Worm (Caenorhabditis elegans) whole organism, L3 larva: ENCODE data around the gene Y50D4B.4.
A peak's percentile ranks its signal among the peaks of the same experiment; 100 is the strongest.

ENCODE experiments used
- R02D3.7 ChIP-seq: fragments of 150-350 bp; optimal IDR thresholded peaks from 2 replicates; lab custom pipeline; 2014; ENCODE audit warnings: missing biosample characterization, missing genetic modification characterization
- ZK546.5 ChIP-seq: sonication (generic microtip); optimal IDR thresholded peaks from 2 replicates; lab custom pipeline; 2017; ENCODE audit warnings: missing biosample characterization, missing genetic modification characterization
- aly-2 ChIP-seq: fragments of 150-350 bp; optimal IDR thresholded peaks from 2 replicates; lab custom pipeline; 2014; ENCODE audit warnings: missing biosample characterization, missing genetic modification characterization
- ama-1 ChIP-seq: fragments of 150-350 bp; optimal IDR thresholded peaks from 2 replicates; lab custom pipeline; 2018
- ceh-82 ChIP-seq: fragments of 150-350 bp; optimal IDR thresholded peaks from 2 replicates; lab custom pipeline; 2014; ENCODE audit warnings: missing biosample characterization, missing genetic modification characterization
- ceh-9 ChIP-seq: sonication (generic microtip); optimal IDR thresholded peaks from 2 replicates; lab custom pipeline; 2018; ENCODE audit warnings: missing biosample characterization, missing genetic modification characterization
- egl-27 ChIP-seq: sonication (generic microtip); optimal IDR thresholded peaks from 4 replicates; lab custom pipeline; 2017; ENCODE audit warnings: missing biosample characterization, missing genetic modification reagents, missing genetic modification characterization
- elt-2 ChIP-seq: sonication (generic microtip); optimal IDR thresholded peaks from 2 replicates; lab custom pipeline; 2016; ENCODE audit warnings: missing genetic modification reagents, mild to moderate bottlenecking, missing genetic modification characterization, missing compliant biosample characterization
- elt-3 ChIP-seq, 3 experiments: fragments of 150-350 bp in 1 of 3; sonication (generic microtip) in 2 of 3; optimal IDR thresholded peaks; 2 replicates in 2 of 3; 4 replicates in 1 of 3; lab custom pipeline; 2014 to 2017; ENCODE audit warnings: missing biosample characterization in 3 of 3, missing genetic modification characterization in 3 of 3
- eor-1 ChIP-seq, 2 experiments: fragments of 150-350 bp; optimal IDR thresholded peaks; 2 replicates each; lab custom pipeline; 2014 to 2018; ENCODE audit warnings: missing biosample characterization in 2 of 2, missing genetic modification characterization in 2 of 2
- fkh-2 ChIP-seq: fragments of 150-350 bp; optimal IDR thresholded peaks from 2 replicates; lab custom pipeline; 2014; ENCODE audit warnings: missing biosample characterization, missing genetic modification reagents, missing genetic modification characterization
- fos-1 ChIP-seq: fragments of 150-350 bp; optimal IDR thresholded peaks from 2 replicates; lab custom pipeline; 2014; ENCODE audit warnings: missing biosample characterization, missing genetic modification characterization
- hmg-11 ChIP-seq: sonication (generic microtip); optimal IDR thresholded peaks from 2 replicates; lab custom pipeline; 2016; ENCODE audit warnings: missing genetic modification characterization, missing compliant biosample characterization
- jun-1 ChIP-seq: fragments of 150-350 bp; optimal IDR thresholded peaks from 2 replicates; lab custom pipeline; 2014; ENCODE audit warnings: missing biosample characterization, missing genetic modification reagents, missing genetic modification characterization
- lin-15B ChIP-seq: fragments of 150-350 bp; optimal IDR thresholded peaks from 2 replicates; lab custom pipeline; 2014; ENCODE audit warnings: missing biosample characterization, missing genetic modification characterization
- lin-39 ChIP-seq: fragments of 150-350 bp; optimal IDR thresholded peaks from 2 replicates; lab custom pipeline; 2018; ENCODE audit warnings: missing biosample characterization, missing genetic modification reagents, missing genetic modification characterization
- lsy-12 ChIP-seq: sonication (generic microtip); optimal IDR thresholded peaks from 2 replicates; lab custom pipeline; 2016; ENCODE audit warnings: mild to moderate bottlenecking, missing genetic modification characterization, missing compliant biosample characterization
- mdl-1 ChIP-seq: fragments of 150-350 bp; optimal IDR thresholded peaks from 2 replicates; lab custom pipeline; 2014; ENCODE audit warnings: missing biosample characterization, missing genetic modification characterization
- mml-1 ChIP-seq: fragments of 150-350 bp; sonication (generic microtip); optimal IDR thresholded peaks from 3 replicates; lab custom pipeline; 2014; ENCODE audit warnings: missing biosample characterization, missing genetic modification characterization
- nfya-1 ChIP-seq: sonication (generic microtip); optimal IDR thresholded peaks from 2 replicates; lab custom pipeline; 2017; ENCODE audit warnings: missing genetic modification characterization, mild to moderate bottlenecking, missing compliant biosample characterization, antibody characterized with exemption, moderate library complexity; ENCODE audit not compliant: insufficient read depth
- nhr-11 ChIP-seq: fragments of 150-350 bp; optimal IDR thresholded peaks from 2 replicates; lab custom pipeline; 2014; ENCODE audit warnings: missing biosample characterization, missing genetic modification characterization
- nhr-12 ChIP-seq: fragments of 150-350 bp; optimal IDR thresholded peaks from 2 replicates; lab custom pipeline; 2014; ENCODE audit warnings: missing biosample characterization, missing genetic modification characterization
- nhr-237 ChIP-seq: fragments of 150-350 bp; optimal IDR thresholded peaks from 2 replicates; lab custom pipeline; 2014; ENCODE audit warnings: missing biosample characterization, missing genetic modification characterization
- nhr-25 ChIP-seq: sonication (generic microtip); optimal IDR thresholded peaks from 2 replicates; lab custom pipeline; 2017; ENCODE audit warnings: missing biosample characterization, missing genetic modification characterization
- nhr-28 ChIP-seq: fragments of 150-350 bp; optimal IDR thresholded peaks from 2 replicates; lab custom pipeline; 2014; ENCODE audit warnings: missing biosample characterization, missing genetic modification characterization
- nhr-43 ChIP-seq: sonication (generic microtip); optimal IDR thresholded peaks from 2 replicates; lab custom pipeline; 2016; ENCODE audit warnings: mild to moderate bottlenecking, missing genetic modification characterization, missing compliant biosample characterization; ENCODE audit not compliant: poor library complexity, severe bottlenecking
- nhr-67 ChIP-seq: fragments of 150-350 bp; optimal IDR thresholded peaks from 2 replicates; lab custom pipeline; 2014; ENCODE audit warnings: missing biosample characterization, missing genetic modification characterization
- nhr-77 ChIP-seq: fragments of 150-350 bp; optimal IDR thresholded peaks from 2 replicates; lab custom pipeline; 2014; ENCODE audit warnings: missing biosample characterization, missing genetic modification characterization
- pha-4 ChIP-seq: fragments of 150-350 bp; optimal IDR thresholded peaks from 2 replicates; lab custom pipeline; 2014; ENCODE audit warnings: missing biosample characterization, missing genetic modification reagents, missing genetic modification characterization
- pqm-1 ChIP-seq: fragments of 150-350 bp; optimal IDR thresholded peaks from 2 replicates; lab custom pipeline; 2017; ENCODE audit warnings: missing biosample characterization, missing genetic modification characterization, inconsistent platforms
- sea-2 ChIP-seq: fragments of 150-350 bp; sonication (generic microtip); optimal IDR thresholded peaks from 4 replicates; lab custom pipeline; 2014; ENCODE audit warnings: missing biosample characterization, missing genetic modification reagents, missing genetic modification characterization
- snpc-4 ChIP-seq: fragments of 150-350 bp; optimal IDR thresholded peaks from 2 replicates; lab custom pipeline; 2014; ENCODE audit warnings: missing biosample characterization, missing genetic modification characterization
- tbx-2 ChIP-seq: sonication (generic microtip); optimal IDR thresholded peaks from 2 replicates; lab custom pipeline; 2016; ENCODE audit warnings: mild to moderate bottlenecking, missing genetic modification characterization, missing compliant biosample characterization
- unc-39 ChIP-seq: sonication (generic microtip); optimal IDR thresholded peaks from 4 replicates; lab custom pipeline; 2017; ENCODE audit warnings: missing biosample characterization, missing genetic modification characterization
- zag-1 ChIP-seq: fragments of 150-350 bp; optimal IDR thresholded peaks from 2 replicates; lab custom pipeline; 2014; ENCODE audit warnings: missing biosample characterization, missing genetic modification characterization
- ztf-4 ChIP-seq: fragments of 150-350 bp; optimal IDR thresholded peaks from 2 replicates; lab custom pipeline; 2014; ENCODE audit warnings: missing biosample characterization, missing genetic modification characterization

Y50D4B.4 gene

ce11 chrV:1092359-1092758 lies at the start of gene Y50D4B.4:
Y50D4B.4 (plus strand) TSS chrV:1092659.
- TF ChIP-seq nhr-12 (tag; lab: Kevin White, UChicago) = no peak
- TF ChIP-seq R02D3.7 (tag; lab: Kevin White, UChicago) = no peak
- TF ChIP-seq tbx-2 (tag; lab: Kevin White, UChicago) = no peak
- no peak for TF ChIP-seq lin-39 (tag; lab: Kevin White, UChicago)
- TF ChIP-seq nhr-25 (tag; lab: Kevin White, UChicago) = no peak
- TF ChIP-seq unc-39 (tag; lab: Kevin White, UChicago) = no peak
- no peak for TF ChIP-seq nhr-67 (tag; lab: Kevin White, UChicago)
- TF ChIP-seq nhr-11 (tag; lab: Kevin White, UChicago) = no peak
- no peak for TF ChIP-seq hmg-11 (tag; lab: Kevin White, UChicago)
- no peak for TF ChIP-seq lsy-12 (tag; lab: Kevin White, UChicago)
- no peak for TF ChIP-seq mdl-1 (tag; lab: Kevin White, UChicago)
- no peak for TF ChIP-seq elt-3 (tag; optimal IDR thresholded peaks at IDR 0.05; lab: Kevin White, UChicago)
- TF ChIP-seq ztf-4 (tag; lab: Kevin White, UChicago) = no peak
- no peak for TF ChIP-seq nhr-28 (tag; lab: Kevin White, UChicago)
- no peak for TF ChIP-seq zag-1 (tag; lab: Kevin White, UChicago)
- TF ChIP-seq eor-1 (tag; optimal IDR thresholded peaks at IDR 0.05; lab: Kevin White, UChicago) = no peak
- no peak for TF ChIP-seq fos-1 (tag; lab: Kevin White, UChicago)
- TF ChIP-seq, all 47 proteins: peak for 0

DNA sequence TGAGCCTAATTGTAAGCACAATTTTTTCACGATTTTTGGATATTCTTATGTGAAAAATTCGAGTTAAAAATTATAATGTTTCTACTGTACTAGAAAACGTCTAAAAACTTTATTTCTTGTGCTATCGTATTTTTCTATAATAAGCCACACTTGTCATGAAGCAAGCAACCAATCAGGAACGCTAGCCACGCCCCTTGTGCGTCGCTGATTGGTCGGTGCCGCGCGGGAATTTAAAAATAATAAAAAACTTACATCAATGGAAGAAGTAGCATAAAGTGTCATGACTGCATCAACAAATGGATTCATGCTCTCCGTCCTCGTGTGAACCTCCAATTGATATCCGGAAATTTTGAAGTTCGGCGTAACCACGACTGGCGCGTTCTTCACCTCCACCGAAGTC lies 45.2 kb upstream of the Y50D4B.4 start:
- TF ChIP-seq ceh-9 = no peak
- TF ChIP-seq nfya-1 = peak; percentile 73
- no peak for TF ChIP-seq pqm-1 (tag; lab: Kevin White, UChicago)
- no peak for TF ChIP-seq ZK546.5 (tag; lab: Kevin White, UChicago)
- no peak for TF ChIP-seq ama-1 (lab: Kevin White, UChicago)
- TF ChIP-seq fos-1 (tag; lab: Kevin White, UChicago) = no peak
- no peak for TF ChIP-seq lin-15B (tag; lab: Kevin White, UChicago)
- TF ChIP-seq snpc-4 (tag; lab: Kevin White, UChicago) = no peak
- no peak for TF ChIP-seq lin-39 (tag; lab: Kevin White, UChicago)

- TF ChIP-seq fkh-2 (tag; lab: Kevin White, UChicago) (no peak), eor-1 (tag; optimal IDR thresholded peaks at IDR 0.05; lab: Kevin White, UChicago) (no peak), nhr-28 (tag; lab: Kevin White, UChicago) (no peak), sea-2 (GFP tag; lab: Kevin White, UChicago) (no peak), nhr-11 (tag; lab: Kevin White, UChicago) (no peak)
These were observed 44.0 kb upstream of the Y50D4B.4 start, which contains the start of gene nra-4 for ce11 chrV:1048482-1048881. nra-4 (minus strand) TSS chrV:1048582.

DNA sequence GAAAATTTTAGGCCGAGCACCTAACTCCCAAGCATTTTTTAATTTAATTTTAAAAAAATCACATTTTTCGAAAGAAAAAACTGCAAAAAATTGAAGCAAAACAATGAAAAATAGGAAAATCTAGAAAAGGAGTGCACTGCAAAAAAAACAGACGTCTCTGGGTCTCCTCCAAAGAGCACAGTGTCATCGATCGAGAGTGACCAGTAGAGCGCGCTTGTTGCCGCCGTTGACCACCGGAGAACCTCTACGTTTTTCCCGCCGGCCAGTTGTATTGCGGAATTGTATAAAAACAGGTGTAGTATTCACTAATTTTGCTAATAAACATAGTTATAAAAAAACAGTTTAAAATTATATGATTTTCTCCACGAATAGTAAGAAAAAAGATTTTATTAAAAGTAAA lies 43.1 kb upstream of the Y50D4B.4 start:
- peak; percentile 66 for TF ChIP-seq hmg-11 (tag; lab: Kevin White, UChicago)
- TF ChIP-seq nhr-12 (tag; lab: Kevin White, UChicago) = no peak
- TF ChIP-seq egl-27 = no peak
- TF ChIP-seq lin-15B (tag; lab: Kevin White, UChicago) = peak; percentile 45
- peak; percentile 0 for TF ChIP-seq snpc-4 (tag; lab: Kevin White, UChicago)
- peak; percentile 49 for TF ChIP-seq nfya-1
- no peak for TF ChIP-seq nhr-77 (tag; lab: Kevin White, UChicago)
- TF ChIP-seq lin-39 (tag; lab: Kevin White, UChicago) = peak; percentile 47
- TF ChIP-seq aly-2 (tag; lab: Kevin White, UChicago) = no peak
- TF ChIP-seq R02D3.7 (tag; lab: Kevin White, UChicago) = no peak

DNA sequence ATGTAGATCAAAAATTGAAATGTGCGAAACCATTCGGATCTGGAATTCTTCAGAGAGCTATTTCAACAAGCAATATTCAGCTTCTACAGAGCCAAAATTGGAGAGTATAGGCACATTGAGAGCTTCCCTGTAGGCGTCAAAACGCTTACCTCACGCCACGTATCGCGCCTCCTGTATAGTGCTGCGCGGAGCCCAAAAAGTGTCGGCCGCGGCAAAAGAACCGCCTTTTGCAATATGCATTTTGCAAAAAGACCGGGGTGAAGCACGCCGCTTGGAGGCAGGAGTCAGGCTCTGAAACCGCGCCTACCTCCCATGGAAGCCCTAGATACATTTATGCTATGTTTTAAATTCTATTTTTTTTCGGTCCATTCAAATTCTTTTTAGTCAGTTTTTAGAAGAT lies 40.8 kb upstream of the Y50D4B.4 start:
- TF ChIP-seq mml-1 (tag; lab: Kevin White, UChicago) (no peak), ceh-82 (tag; lab: Kevin White, UChicago) (no peak), lsy-12 (tag; lab: Kevin White, UChicago) (no peak), ztf-4 (tag; lab: Kevin White, UChicago) (no peak), elt-3 (tag; optimal IDR thresholded peaks at IDR 0.05; lab: Kevin White, UChicago) (no peak), elt-2 (tag; lab: Kevin White, UChicago) (no peak), fkh-2 (tag; lab: Kevin White, UChicago) (no peak), fos-1 (tag; lab: Kevin White, UChicago) (no peak), ceh-9 (no peak), nhr-43 (no peak), pha-4 (tag; lab: Kevin White, UChicago) (no peak), tbx-2 (tag; lab: Kevin White, UChicago) (no peak), eor-1 (tag; optimal IDR thresholded peaks at IDR 0.05; lab: Kevin White, UChicago) (no peak), nhr-237 (tag; lab: Kevin White, UChicago) (no peak), egl-27 (no peak), jun-1 (tag; lab: Kevin White, UChicago) (no peak)
